Fruit fly (Drosophila melanogaster) whole organism, pupa: ENCODE data around the gene NP15.6.
A peak's percentile ranks its signal among the peaks of the same experiment; 100 is the strongest.

ENCODE experiments used
- CG10348 ChIP-seq: fragments of 200-800 bp; sonication (Bioruptor generic); IDR thresholded peaks from 2 replicates; pipeline ENCODE4 v1.3.6; 2022; ENCODE audit warnings: missing biosample characterization, missing genetic modification characterization
- CG12605 ChIP-seq: fragments of 200-800 bp; sonication (Bioruptor generic); IDR thresholded peaks from 2 replicates; pipeline ENCODE4 v1.3.6; 2022; ENCODE audit warnings: missing biosample characterization, missing genetic modification characterization
- CG13204 ChIP-seq: fragments of 200-800 bp; sonication (Bioruptor generic); optimal IDR thresholded peaks from 2 replicates; lab custom pipeline; 2018; ENCODE audit warnings: missing biosample characterization, mild to moderate bottlenecking, missing genetic modification characterization, moderate library complexity
- CG14655 ChIP-seq: fragments of 200-800 bp; sonication (Bioruptor generic); optimal IDR thresholded peaks from 3 replicates; lab custom pipeline; 2017; ENCODE audit warnings: mild to moderate bottlenecking, missing biosample characterization, missing genetic modification reagents, missing genetic modification characterization
- CG15710 ChIP-seq: fragments of 200-800 bp; sonication (Bioruptor generic); optimal IDR thresholded peaks from 2 replicates; lab custom pipeline; 2018; ENCODE audit warnings: missing biosample characterization, mild to moderate bottlenecking, missing genetic modification characterization, moderate library complexity
- CG17806 ChIP-seq: fragments of 200-800 bp; sonication (Bioruptor generic); optimal IDR thresholded peaks from 2 replicates; lab custom pipeline; 2018; ENCODE audit warnings: missing biosample characterization, mild to moderate bottlenecking, missing genetic modification characterization, moderate library complexity
- CG32121 ChIP-seq: fragments of 200-800 bp; sonication (Bioruptor generic); IDR thresholded peaks from 2 replicates; pipeline ENCODE4 v1.3.6; 2022; ENCODE audit warnings: missing biosample characterization, missing genetic modification characterization
- CG34367 ChIP-seq: fragments of 200-800 bp; sonication (Bioruptor generic); optimal IDR thresholded peaks from 2 replicates; lab custom pipeline; 2018; ENCODE audit warnings: missing biosample characterization, mild to moderate bottlenecking, missing genetic modification characterization
- CG4496 ChIP-seq: fragments of 200-800 bp; sonication (Bioruptor generic); IDR thresholded peaks from 3 replicates; pipeline ENCODE4 v1.3.6; 2022; ENCODE audit warnings: missing biosample characterization, missing genetic modification characterization
- CG8159 ChIP-seq: fragments of 200-800 bp; sonication (Bioruptor generic); optimal IDR thresholded peaks from 3 replicates; lab custom pipeline; 2018; ENCODE audit warnings: missing biosample characterization, mild to moderate bottlenecking, missing genetic modification characterization, moderate library complexity
- CG8301 ChIP-seq: fragments of 200-800 bp; sonication (Bioruptor generic); optimal IDR thresholded peaks from 2 replicates; lab custom pipeline; 2018; ENCODE audit warnings: missing biosample characterization, mild to moderate bottlenecking, missing genetic modification characterization
- CG9948 ChIP-seq: fragments of 200-800 bp; sonication (Bioruptor generic); optimal IDR thresholded peaks from 2 replicates; lab custom pipeline; 2018; ENCODE audit warnings: missing biosample characterization, mild to moderate bottlenecking, missing genetic modification characterization, moderate library complexity
- D1 ChIP-seq: fragments of 200-800 bp; sonication (Bioruptor generic); optimal IDR thresholded peaks from 2 replicates; lab custom pipeline; 2018; ENCODE audit warnings: missing biosample characterization, mild to moderate bottlenecking, missing genetic modification characterization, moderate library complexity
- EcR ChIP-seq: fragments of 200-800 bp; sonication (Bioruptor generic); optimal IDR thresholded peaks from 3 replicates; lab custom pipeline; 2019; ENCODE audit warnings: missing biosample characterization, missing genetic modification characterization, mild to moderate bottlenecking, moderate library complexity, missing genetic modification reagents
- Ets98B ChIP-seq: fragments of 200-800 bp; sonication (Bioruptor generic); IDR thresholded peaks from 2 replicates; pipeline ENCODE4 v1.3.6; 2022; ENCODE audit warnings: missing biosample characterization, missing genetic modification characterization
- Pif1A ChIP-seq: fragments of 200-800 bp; sonication (Bioruptor generic); optimal IDR thresholded peaks from 3 replicates; lab custom pipeline; 2016; ENCODE audit warnings: missing biosample characterization, missing genetic modification characterization
- Pif1B ChIP-seq: fragments of 200-800 bp; sonication (Bioruptor generic); optimal IDR thresholded peaks from 3 replicates; lab custom pipeline; 2016; ENCODE audit warnings: missing biosample characterization, missing genetic modification characterization
- Snoo ChIP-seq: fragments of 200-800 bp; sonication (Bioruptor generic); optimal IDR thresholded peaks from 3 replicates; lab custom pipeline; 2017; ENCODE audit warnings: missing biosample characterization, mild to moderate bottlenecking, missing genetic modification characterization, inconsistent platforms
- fd96Ca ChIP-seq: fragments of 200-800 bp; sonication (Bioruptor generic); IDR thresholded peaks from 3 replicates; pipeline ENCODE4 v1.3.6; 2022; ENCODE audit warnings: missing biosample characterization, missing genetic modification characterization
- gl ChIP-seq: fragments of 200-800 bp; sonication (Bioruptor generic); optimal IDR thresholded peaks from 2 replicates; lab custom pipeline; 2018; ENCODE audit warnings: missing biosample characterization, mild to moderate bottlenecking, missing genetic modification characterization
- rn ChIP-seq: fragments of 200-800 bp; sonication (Bioruptor generic); IDR thresholded peaks from 2 replicates; pipeline ENCODE4 v1.3.6; 2022; ENCODE audit warnings: missing biosample characterization, missing genetic modification characterization

The NP15.6 gene

dm6 chr3R:19027165-19027564 lies at the start of gene NP15.6:
TSS of gene NP15.6 (plus strand) at chr3R:19027368.
- TF ChIP-seq Ets98B (GFP tag; lab: Robert Waterston, UW) (no peak), rn (GFP tag; lab: Robert Waterston, UW) (no peak), EcR (GFP tag; lab: Kevin White, UChicago) (no peak), D1 (tag; lab: Kevin White, UChicago) (no peak), CG8301 (no peak), CG10348 (GFP tag; lab: Robert Waterston, UW) (no peak), CG4496 (no peak), CG32121 (GFP tag; lab: Robert Waterston, UW) (no peak), Pif1B (GFP tag; lab: Kevin White, UChicago) (no peak), gl (tag; lab: Kevin White, UChicago) (no peak), CG9948 (tag; lab: Kevin White, UChicago) (no peak), fd96Ca (GFP tag; lab: Robert Waterston, UW) (no peak), Pif1A (GFP tag; lab: Kevin White, UChicago) (no peak)

- TF ChIP-seq CG34367 (tag; lab: Kevin White, UChicago), result no peak
- TF ChIP-seq Pif1A (GFP tag; lab: Kevin White, UChicago), result no peak
- TF ChIP-seq Pif1B (GFP tag; lab: Kevin White, UChicago), result no peak
- TF ChIP-seq Ets98B (GFP tag; lab: Robert Waterston, UW), result no peak
- TF ChIP-seq CG9948 (tag; lab: Kevin White, UChicago), result no peak
- TF ChIP-seq rn (GFP tag; lab: Robert Waterston, UW), result no peak
- TF ChIP-seq CG15710 (tag; lab: Kevin White, UChicago), result no peak
- TF ChIP-seq CG14655 (GFP tag; lab: Kevin White, UChicago), result no peak
- no peak for TF ChIP-seq CG8301
- TF ChIP-seq CG13204 (GFP tag; lab: Kevin White, UChicago), result no peak
- no peak for TF ChIP-seq CG10348 (GFP tag; lab: Robert Waterston, UW)
- TF ChIP-seq gl (tag; lab: Kevin White, UChicago), result no peak
- TF ChIP-seq EcR (GFP tag; lab: Kevin White, UChicago), result no peak
- no peak for TF ChIP-seq CG17806 (tag; lab: Kevin White, UChicago)
- TF ChIP-seq CG4496, result no peak
- TF ChIP-seq, all 21 proteins: peak for 0
These were observed 48.5 kb upstream of the NP15.6 start, which contains the start of gene euc for dm6 chr3R:18978709-18979108. TSS of gene euc (minus strand) at chr3R:18978809.

- TF ChIP-seq Pif1B (GFP tag; lab: Kevin White, UChicago), result peak; percentile 27
- peak; percentile 23 for TF ChIP-seq CG34367 (tag; lab: Kevin White, UChicago)
- TF ChIP-seq gl (tag; lab: Kevin White, UChicago), result no peak
- peak; percentile 40 for TF ChIP-seq Pif1A (GFP tag; lab: Kevin White, UChicago)
- no peak for TF ChIP-seq CG8159 (tag; lab: Kevin White, UChicago)
- TF ChIP-seq fd96Ca (GFP tag; lab: Robert Waterston, UW), result peak; percentile 36; the same call in 1 of the 3 replicates
- TF ChIP-seq CG12605, result peak; percentile 59
These were observed 46.2 kb upstream of the NP15.6 start, which contains the start of the genes dnk and Smu1 for dm6 chr3R:18980863-18981536. TSS of gene dnk (plus strand) at chr3R:18980995. TSS of gene Smu1 (minus strand) at chr3R:18981324.

- TF ChIP-seq rn (GFP tag; lab: Robert Waterston, UW) (peak; percentile 22; the same call in 1 of the 2 replicates), CG32121 (GFP tag; lab: Robert Waterston, UW) (peak; percentile 83), CG12605 (peak; percentile 65; the same call in 1 of the 2 replicates), gl (tag; lab: Kevin White, UChicago) (no peak), CG9948 (tag; lab: Kevin White, UChicago) (peak; percentile 50), CG15710 (tag; lab: Kevin White, UChicago) (peak; percentile 71), Snoo (tag; lab: Kevin White, UChicago) (peak; percentile 52), Ets98B (GFP tag; lab: Robert Waterston, UW) (peak; percentile 86), Pif1A (GFP tag; lab: Kevin White, UChicago) (peak; percentile 44), CG8301 (peak; percentile 44), CG17806 (tag; lab: Kevin White, UChicago) (peak; percentile 62), CG8159 (tag; lab: Kevin White, UChicago) (peak; percentile 48), EcR (GFP tag; lab: Kevin White, UChicago) (peak; percentile 48), CG10348 (GFP tag; lab: Robert Waterston, UW) (no peak), CG14655 (GFP tag; lab: Kevin White, UChicago) (peak; percentile 48), CG4496 (peak; percentile 91), CG34367 (tag; lab: Kevin White, UChicago) (peak; percentile 65), fd96Ca (GFP tag; lab: Robert Waterston, UW) (peak; percentile 67), Pif1B (GFP tag; lab: Kevin White, UChicago) (peak; percentile 73), CG13204 (GFP tag; lab: Kevin White, UChicago) (no peak), D1 (tag; lab: Kevin White, UChicago) (no peak)
These were observed 43.5 kb upstream of the NP15.6 start, which contains the start of the genes snRNP-U1-C and gukh for dm6 chr3R:18983614-18984185. TSS of gene snRNP-U1-C (minus strand) at chr3R:18983650. TSS of gene gukh (plus strand) at chr3R:18984025.

- no peak for TF ChIP-seq fd96Ca (GFP tag; lab: Robert Waterston, UW)
- TF ChIP-seq CG4496, result no peak
- peak; percentile 74 for TF ChIP-seq CG17806 (tag; lab: Kevin White, UChicago)
- TF ChIP-seq Pif1A (GFP tag; lab: Kevin White, UChicago), result peak; percentile 40
- no peak for TF ChIP-seq Ets98B (GFP tag; lab: Robert Waterston, UW)
- no peak for TF ChIP-seq CG13204 (GFP tag; lab: Kevin White, UChicago)
- peak; percentile 87 for TF ChIP-seq CG14655 (GFP tag; lab: Kevin White, UChicago)
- TF ChIP-seq CG34367 (tag; lab: Kevin White, UChicago), result peak; percentile 56
- no peak for TF ChIP-seq gl (tag; lab: Kevin White, UChicago)
- peak; percentile 85 for TF ChIP-seq CG9948 (tag; lab: Kevin White, UChicago)
- TF ChIP-seq rn (GFP tag; lab: Robert Waterston, UW), result peak; percentile 54
- TF ChIP-seq EcR (GFP tag; lab: Kevin White, UChicago), result peak; percentile 22
- 0 out of 2 replicates have a peak, but pooled peaks have one; percentile 29 for TF ChIP-seq CG32121 (GFP tag; lab: Robert Waterston, UW)
- TF ChIP-seq CG10348 (GFP tag; lab: Robert Waterston, UW), result no peak
- TF ChIP-seq Pif1B (GFP tag; lab: Kevin White, UChicago), result peak; percentile 38
- peak; percentile 87 for TF ChIP-seq Snoo (tag; lab: Kevin White, UChicago)
- TF ChIP-seq CG12605, result no peak
- TF ChIP-seq CG15710 (tag; lab: Kevin White, UChicago), result peak; percentile 80
- peak; percentile 76 for TF ChIP-seq CG8301
- TF ChIP-seq D1 (tag; lab: Kevin White, UChicago), result peak; percentile 43
- peak; percentile 90 for TF ChIP-seq CG8159 (tag; lab: Kevin White, UChicago)
These were observed 41.9 kb upstream of the NP15.6 start for dm6 chr3R:18985114-18985785.
